Worm (Caenorhabditis elegans) whole organism, L3 larva: Measurements from ENCODE around the gene C05C10.2.

Experiments used
- R02D3.7 ChIP-seq: fragments of 150-350 bp; optimal IDR thresholded peaks from 2 replicates; lab custom pipeline; 2014; ENCODE audit warnings: missing biosample characterization, missing genetic modification characterization
- aly-2 ChIP-seq: fragments of 150-350 bp; optimal IDR thresholded peaks from 2 replicates; lab custom pipeline; 2014; ENCODE audit warnings: missing biosample characterization, missing genetic modification characterization
- ceh-16 ChIP-seq: sonication (generic microtip); optimal IDR thresholded peaks from 2 replicates; lab custom pipeline; 2017; ENCODE audit warnings: missing biosample characterization, missing genetic modification characterization
- daf-12 ChIP-seq: fragments of 150-350 bp; optimal IDR thresholded peaks from 2 replicates; lab custom pipeline; 2014; ENCODE audit warnings: missing biosample characterization, missing genetic modification reagents, missing genetic modification characterization
- fkh-10 ChIP-seq: sonication (generic microtip); optimal IDR thresholded peaks from 2 replicates; lab custom pipeline; 2017; ENCODE audit warnings: missing biosample characterization, missing genetic modification reagents, missing genetic modification characterization
- lsy-12 ChIP-seq: sonication (generic microtip); optimal IDR thresholded peaks from 2 replicates; lab custom pipeline; 2016; ENCODE audit warnings: mild to moderate bottlenecking, missing genetic modification characterization, missing compliant biosample characterization
- nhr-43 ChIP-seq: sonication (generic microtip); optimal IDR thresholded peaks from 2 replicates; lab custom pipeline; 2016; ENCODE audit warnings: mild to moderate bottlenecking, missing genetic modification characterization, missing compliant biosample characterization; ENCODE audit not compliant: poor library complexity, severe bottlenecking
- nhr-67 ChIP-seq: fragments of 150-350 bp; optimal IDR thresholded peaks from 2 replicates; lab custom pipeline; 2014; ENCODE audit warnings: missing biosample characterization, missing genetic modification characterization
- nhr-77 ChIP-seq: fragments of 150-350 bp; optimal IDR thresholded peaks from 2 replicates; lab custom pipeline; 2014; ENCODE audit warnings: missing biosample characterization, missing genetic modification characterization
- skn-1 ChIP-seq: fragments of 150-350 bp; optimal IDR thresholded peaks from 2 replicates; lab custom pipeline; 2014; ENCODE audit warnings: missing biosample characterization, missing genetic modification characterization
- snpc-4 ChIP-seq: fragments of 150-350 bp; optimal IDR thresholded peaks from 2 replicates; lab custom pipeline; 2014; ENCODE audit warnings: missing biosample characterization, missing genetic modification characterization
- zag-1 ChIP-seq: fragments of 150-350 bp; optimal IDR thresholded peaks from 2 replicates; lab custom pipeline; 2014; ENCODE audit warnings: missing biosample characterization, missing genetic modification characterization
- ztf-11 ChIP-seq: fragments of 150-350 bp; optimal IDR thresholded peaks from 2 replicates; lab custom pipeline; 2014; ENCODE audit warnings: missing biosample characterization, missing genetic modification characterization

- TF ChIP-seq skn-1 (tag; lab: Kevin White, UChicago) (no peak), daf-12 (tag; lab: Kevin White, UChicago) (no peak), lsy-12 (no peak), zag-1 (tag; lab: Kevin White, UChicago) (no peak), fkh-10 (GFP tag; lab: Kevin White, UChicago) (no peak), snpc-4 (tag; lab: Kevin White, UChicago) (no peak), R02D3.7 (no peak), ztf-11 (tag; lab: Kevin White, UChicago) (no peak), ceh-16 (no peak), nhr-77 (tag; lab: Kevin White, UChicago) (no peak), nhr-43 (no peak), aly-2 (tag; lab: Kevin White, UChicago) (no peak), nhr-67 (no peak)
Observed at ce11 chrII:9879815-9880214, 42.2 kb upstream of the C05C10.2 start.
